Worm (Caenorhabditis elegans) whole organism, young adult: ENCODE results near the gene col-180.

Experiments
- B0019.2 ChIP-seq: fragments of 200-800 bp; sonication (Bioruptor generic); conservative IDR thresholded peaks from 2 replicates; pipeline ENCODE4 v1.3.6; 2022; ENCODE audit warnings: missing genetic modification reagents, missing genetic modification characterization, missing compliant biosample characterization
- C06A6.2 ChIP-seq: fragments of 200-800 bp; sonication (Bioruptor generic); conservative IDR thresholded peaks from 2 replicates; pipeline ENCODE4 v1.3.6; 2022; ENCODE audit warnings: missing genetic modification characterization, missing compliant biosample characterization
- C17E4.6 ChIP-seq: fragments of 200-800 bp; sonication (Bioruptor generic); IDR thresholded peaks from 2 replicates; pipeline ENCODE4 v1.3.6; 2022; ENCODE audit warnings: missing genetic modification reagents, missing genetic modification characterization, missing compliant biosample characterization
- D2030.7 ChIP-seq: fragments of 200-800 bp; sonication (Bioruptor generic); IDR thresholded peaks from 2 replicates; pipeline ENCODE4 v1.3.6; 2022; ENCODE audit warnings: missing genetic modification reagents, missing genetic modification characterization, missing compliant biosample characterization
- F10E7.11 ChIP-seq: sonication (generic microtip); optimal IDR thresholded peaks from 2 replicates; lab custom pipeline; 2017; ENCODE audit warnings: mild to moderate bottlenecking, missing genetic modification characterization, moderate library complexity, missing compliant biosample characterization
- F22D6.2 ChIP-seq: sonication (generic microtip); optimal IDR thresholded peaks from 2 replicates; lab custom pipeline; 2016; ENCODE audit warnings: mild to moderate bottlenecking, missing genetic modification characterization, missing compliant biosample characterization
- F49E8.2 ChIP-seq: sonication (generic microtip); optimal IDR thresholded peaks from 3 replicates; lab custom pipeline; 2017; ENCODE audit warnings: missing genetic modification characterization, mild to moderate bottlenecking, missing compliant biosample characterization, antibody characterized with exemption, moderate library complexity; ENCODE audit not compliant: insufficient read depth
- F52B5.7 ChIP-seq: sonication (generic microtip); optimal IDR thresholded peaks from 2 replicates; lab custom pipeline; 2016; ENCODE audit warnings: mild to moderate bottlenecking, missing genetic modification characterization, missing compliant biosample characterization
- F55B11.4 ChIP-seq: sonication (generic microtip); optimal IDR thresholded peaks from 2 replicates; lab custom pipeline; 2016; ENCODE audit warnings: missing compliant biosample characterization, missing genetic modification characterization, borderline replicate concordance; ENCODE audit not compliant: insufficient read depth
- T07F8.4 ChIP-seq: sonication (generic microtip); optimal IDR thresholded peaks from 2 replicates; lab custom pipeline; 2016; ENCODE audit warnings: mild to moderate bottlenecking, missing genetic modification characterization, moderate library complexity, missing compliant biosample characterization
- Y53G8AR.9 ChIP-seq: fragments of 200-800 bp; sonication (Bioruptor generic); conservative IDR thresholded peaks from 2 replicates; pipeline ENCODE4 v1.3.6; 2022; ENCODE audit warnings: missing genetic modification reagents, missing genetic modification characterization, missing compliant biosample characterization
- Y56A3A.18 ChIP-seq: fragments of 200-800 bp; sonication (Bioruptor generic); IDR thresholded peaks from 2 replicates; pipeline ENCODE4 v1.3.6; 2022; ENCODE audit warnings: missing genetic modification reagents, missing genetic modification characterization, missing compliant biosample characterization
- Y67H2A.10 ChIP-seq: fragments of 200-800 bp; sonication (Bioruptor generic); conservative IDR thresholded peaks from 2 replicates; pipeline ENCODE4 v1.3.6; 2022; ENCODE audit warnings: missing genetic modification reagents, missing genetic modification characterization, missing compliant biosample characterization
- akir-1 ChIP-seq: fragments of 200-800 bp; sonication (Bioruptor generic); optimal IDR thresholded peaks from 2 replicates; lab custom pipeline; 2018; ENCODE audit warnings: mild to moderate bottlenecking, missing genetic modification characterization, moderate library complexity, missing compliant biosample characterization
- ama-1 ChIP-seq, 3 experiments: fragments of 150-350 bp in 1 of 3; sonication (generic microtip) in 2 of 3; optimal IDR thresholded peaks; 2 replicates each; lab custom pipeline; 2014 to 2018; ENCODE audit warnings: missing biosample characterization in 2 of 3, missing genetic modification characterization in 2 of 3, missing genetic modification reagents in 2 of 3
- aptf-2 ChIP-seq: fragments of 200-800 bp; sonication (Bioruptor generic); conservative IDR thresholded peaks from 2 replicates; pipeline ENCODE4 v1.3.6; 2022; ENCODE audit warnings: missing genetic modification reagents, missing genetic modification characterization, missing compliant biosample characterization
- attf-3 ChIP-seq: fragments of 200-800 bp; sonication (Bioruptor generic); conservative IDR thresholded peaks from 2 replicates; pipeline ENCODE4 v1.3.6; 2022; ENCODE audit warnings: missing genetic modification reagents, missing genetic modification characterization, missing compliant biosample characterization
- attf-6 ChIP-seq: fragments of 200-800 bp; sonication (Bioruptor generic); IDR thresholded peaks from 2 replicates; pipeline ENCODE4 v1.3.6; 2022; ENCODE audit warnings: missing genetic modification reagents, missing genetic modification characterization, missing compliant biosample characterization
- bed-1 ChIP-seq: fragments of 200-800 bp; sonication (Bioruptor generic); IDR thresholded peaks from 2 replicates; pipeline ENCODE4 v1.3.6; 2022; ENCODE audit warnings: missing genetic modification reagents, missing genetic modification characterization, missing compliant biosample characterization
- cebp-1 ChIP-seq, 2 experiments: fragments of 200-800 bp in 1 of 2; sonication (Bioruptor generic) in 1 of 2; sonication (generic microtip) in 1 of 2; IDR thresholded peaks in 1 of 2; optimal IDR thresholded peaks in 1 of 2; 2 replicates each; pipeline versions ENCODE4 v1.3.6 to Lab custom; 2017 to 2022; ENCODE audit warnings: missing compliant biosample characterization in 2 of 2, missing genetic modification characterization in 2 of 2, mild to moderate bottlenecking in 1 of 2, missing genetic modification reagents in 1 of 2, moderate library complexity in 1 of 2
- cebp-2 ChIP-seq: fragments of 200-800 bp; sonication (Bioruptor generic); IDR thresholded peaks from 2 replicates; pipeline ENCODE4 v1.3.6; 2022; ENCODE audit warnings: missing genetic modification characterization, missing compliant biosample characterization
- ceh-27 ChIP-seq: fragments of 200-800 bp; sonication (Bioruptor generic); optimal IDR thresholded peaks from 2 replicates; lab custom pipeline; 2018; ENCODE audit warnings: mild to moderate bottlenecking, missing genetic modification characterization, moderate library complexity, missing compliant biosample characterization
- ceh-58 ChIP-seq: fragments of 200-800 bp; sonication (Bioruptor generic); IDR thresholded peaks from 2 replicates; pipeline ENCODE4 v1.3.6; 2022; ENCODE audit warnings: missing genetic modification characterization, missing compliant biosample characterization
- chd-7 ChIP-seq: sonication (generic microtip); optimal IDR thresholded peaks from 2 replicates; lab custom pipeline; 2016; ENCODE audit warnings: mild to moderate bottlenecking, missing genetic modification characterization, moderate library complexity, missing compliant biosample characterization
- egrh-3 ChIP-seq: fragments of 200-800 bp; sonication (Bioruptor generic); IDR thresholded peaks from 2 replicates; pipeline ENCODE4 v1.3.6; 2022; ENCODE audit warnings: missing genetic modification reagents, missing genetic modification characterization, missing compliant biosample characterization
- ets-4 ChIP-seq: fragments of 200-800 bp; sonication (Bioruptor generic); optimal IDR thresholded peaks from 2 replicates; lab custom pipeline; 2018; ENCODE audit warnings: mild to moderate bottlenecking, missing genetic modification characterization, missing compliant biosample characterization
- him-1 ChIP-seq: sonication (generic microtip); optimal IDR thresholded peaks from 2 replicates; lab custom pipeline; 2016; ENCODE audit warnings: missing genotype, missing genetic modification reagents, missing genetic modification characterization, missing compliant biosample characterization
- hlh-26 ChIP-seq: fragments of 200-800 bp; sonication (Bioruptor generic); conservative IDR thresholded peaks from 2 replicates; pipeline ENCODE4 v1.3.6; 2022; ENCODE audit warnings: missing genetic modification reagents, missing genetic modification characterization, missing compliant biosample characterization
- hrde-1 ChIP-seq: sonication (generic microtip); optimal IDR thresholded peaks from 2 replicates; lab custom pipeline; 2016; ENCODE audit warnings: missing genetic modification characterization, mild to moderate bottlenecking, missing compliant biosample characterization, moderate library complexity, missing genotype, missing genetic modification reagents, borderline replicate concordance
- hsf-1 ChIP-seq: fragments of 200-800 bp; sonication (Bioruptor generic); IDR thresholded peaks from 2 replicates; pipeline ENCODE4 v1.3.6; 2022; ENCODE audit warnings: missing genetic modification reagents, missing genetic modification characterization, missing compliant biosample characterization
- lin-54 ChIP-seq: fragments of 200-800 bp; sonication (Bioruptor generic); optimal IDR thresholded peaks from 2 replicates; lab custom pipeline; 2018; ENCODE audit warnings: mild to moderate bottlenecking, missing genetic modification characterization, missing compliant biosample characterization
- madf-3 ChIP-seq: fragments of 200-800 bp; sonication (Bioruptor generic); IDR thresholded peaks from 2 replicates; pipeline ENCODE4 v1.3.6; 2022; ENCODE audit warnings: missing genetic modification reagents, missing genetic modification characterization, missing compliant biosample characterization
- madf-8 ChIP-seq: fragments of 200-800 bp; sonication (Bioruptor generic); conservative IDR thresholded peaks from 2 replicates; pipeline ENCODE4 v1.3.6; 2022; ENCODE audit warnings: missing genetic modification reagents, missing genetic modification characterization, missing compliant biosample characterization
- mcd-1 ChIP-seq: fragments of 200-800 bp; sonication (Bioruptor generic); IDR thresholded peaks from 2 replicates; pipeline ENCODE4 v1.3.6; 2022; ENCODE audit warnings: missing genetic modification reagents, missing genetic modification characterization, missing compliant biosample characterization
- mel-28 ChIP-seq: sonication (generic microtip); optimal IDR thresholded peaks from 2 replicates; lab custom pipeline; 2016; ENCODE audit warnings: borderline replicate concordance, mild to moderate bottlenecking, missing genetic modification characterization, missing compliant biosample characterization
- mxl-1 ChIP-seq: sonication (generic microtip); optimal IDR thresholded peaks from 2 replicates; lab custom pipeline; 2016; ENCODE audit warnings: missing genetic modification characterization, missing compliant biosample characterization
- nhr-90 ChIP-seq: sonication (generic microtip); optimal IDR thresholded peaks from 2 replicates; lab custom pipeline; 2016; ENCODE audit warnings: missing genotype, mild to moderate bottlenecking, missing genetic modification characterization, missing compliant biosample characterization
- pbrm-1 ChIP-seq: fragments of 200-800 bp; sonication (Bioruptor generic); IDR thresholded peaks from 2 replicates; pipeline ENCODE4 v1.3.6; 2022; ENCODE audit warnings: missing genetic modification reagents, missing genetic modification characterization, missing compliant biosample characterization
- rec-8 ChIP-seq, 2 experiments: sonication (generic microtip); optimal IDR thresholded peaks; 2 replicates each; lab custom pipeline; 2016; ENCODE audit warnings: mild to moderate bottlenecking in 2 of 2, missing genetic modification characterization in 2 of 2, missing genetic modification reagents in 2 of 2, missing genotype in 2 of 2, missing biosample characterization in 1 of 2, missing compliant biosample characterization in 1 of 2, moderate library complexity in 1 of 2
- repo-1 ChIP-seq: sonication (generic microtip); optimal IDR thresholded peaks from 2 replicates; lab custom pipeline; 2017; ENCODE audit warnings: mild to moderate bottlenecking, missing genetic modification characterization, missing compliant biosample characterization
- snpc-1.1 ChIP-seq: sonication (generic microtip); optimal IDR thresholded peaks from 2 replicates; lab custom pipeline; 2017; ENCODE audit warnings: missing genetic modification characterization, mild to moderate bottlenecking, missing compliant biosample characterization, antibody characterized with exemption, moderate library complexity, missing genotype, missing genetic modification reagents; ENCODE audit not compliant: insufficient read depth
- tlf-1 ChIP-seq: fragments of 200-800 bp; sonication (Bioruptor generic); optimal IDR thresholded peaks from 2 replicates; lab custom pipeline; 2018; ENCODE audit warnings: mild to moderate bottlenecking, missing genetic modification characterization, missing compliant biosample characterization
- zfh-2 ChIP-seq: fragments of 200-800 bp; sonication (Bioruptor generic); conservative IDR thresholded peaks from 2 replicates; pipeline ENCODE4 v1.3.6; 2022; ENCODE audit warnings: missing genetic modification reagents, missing genetic modification characterization, missing compliant biosample characterization
- ztf-18 ChIP-seq: sonication (generic microtip); optimal IDR thresholded peaks from 2 replicates; lab custom pipeline; 2016; ENCODE audit warnings: missing genotype, mild to moderate bottlenecking, missing genetic modification characterization, missing compliant biosample characterization
- ztf-25 ChIP-seq: fragments of 200-800 bp; sonication (Bioruptor generic); IDR thresholded peaks from 2 replicates; pipeline ENCODE4 v1.3.6; 2022; ENCODE audit warnings: missing genetic modification reagents, missing genetic modification characterization, missing compliant biosample characterization
- ztf-3 ChIP-seq: fragments of 200-800 bp; sonication (Bioruptor generic); optimal IDR thresholded peaks from 2 replicates; lab custom pipeline; 2018; ENCODE audit warnings: mild to moderate bottlenecking, missing genetic modification characterization, missing compliant biosample characterization

The col-180 gene

ce11 chrX:11757666-11758065, 45.6 kb upstream of the col-180 start (continued):
- TF ChIP-seq F49E8.2 (peak; percentile 10), tlf-1 (peak; percentile 60), D2030.7 (GFP tag; lab: Robert Waterston, UW) (peak; percentile 76), Y56A3A.18 (GFP tag; lab: Robert Waterston, UW) (peak; percentile 92), C06A6.2 (GFP tag; lab: Robert Waterston, UW) (peak; percentile 64; the same call in 1 of the 2 replicates), F52B5.7 (tag; lab: Kevin White, UChicago) (peak; percentile 56), bed-1 (GFP tag; lab: Robert Waterston, UW) (0 out of 2 replicates have a peak, but pooled peaks have one; percentile 48), ceh-27 (GFP tag; lab: Kevin White, UChicago) (peak; percentile 85), ceh-58 (GFP tag; lab: Robert Waterston, UW) (no peak), Y53G8AR.9 (GFP tag; lab: Robert Waterston, UW) (no peak; the same call in 1 of the 2 replicates), Y67H2A.10 (GFP tag; lab: Robert Waterston, UW) (no peak), lin-54 (peak; percentile 59), F22D6.2 (tag; lab: Kevin White, UChicago) (peak; percentile 40), mcd-1 (peak; percentile 68), madf-8 (no peak), pbrm-1 (GFP tag; lab: Robert Waterston, UW) (peak; percentile 96), repo-1 (tag; lab: Kevin White, UChicago) (peak; percentile 56), hrde-1 (peak; percentile 57), T07F8.4 (tag; lab: Kevin White, UChicago) (peak; percentile 90), C17E4.6 (GFP tag; lab: Robert Waterston, UW) (peak; percentile 75; the same call in 1 of the 2 replicates), snpc-1.1 (tag; lab: Kevin White, UChicago) (peak; percentile 36), rec-8 (tag; optimal IDR thresholded peaks at IDR 0.05; lab: Kevin White, UChicago) (peak; percentile 85 to 92), mel-28 (tag; lab: Kevin White, UChicago) (no peak), F10E7.11 (tag; lab: Kevin White, UChicago) (peak; percentile 44), ztf-25 (GFP tag; lab: Robert Waterston, UW) (peak; percentile 92), ama-1 (optimal IDR thresholded peaks at IDR 0.05; lab: Kevin White, UChicago) (no peak), ama-1 (GFP tag; optimal IDR thresholded peaks at IDR 0.05; lab: Kevin White, UChicago) (peak in 1 of 2 experiments; percentile 81), attf-6 (no peak), zfh-2 (no peak), F55B11.4 (tag; lab: Kevin White, UChicago) (no peak), cebp-2 (0 out of 2 replicates have a peak, but pooled peaks have one; percentile 87), hlh-26 (GFP tag; lab: Robert Waterston, UW) (no peak), chd-7 (tag; lab: Kevin White, UChicago) (peak; percentile 81), ztf-18 (tag; lab: Kevin White, UChicago) (peak; percentile 76), mxl-1 (tag; lab: Kevin White, UChicago) (peak; percentile 93), akir-1 (GFP tag; lab: Kevin White, UChicago) (no peak), B0019.2 (GFP tag; lab: Robert Waterston, UW) (peak; percentile 55; the same call in 1 of the 2 replicates), nhr-90 (peak; percentile 90), cebp-1 (GFP tag; IDR thresholded peaks at IDR 0.05; lab: Robert Waterston, UW) (peak; percentile 53; the same call in 1 of the 2 replicates), cebp-1 (tag; optimal IDR thresholded peaks at IDR 0.05; lab: Kevin White, UChicago) (no peak), ztf-3 (peak; percentile 31), madf-3 (GFP tag; lab: Robert Waterston, UW) (no peak), ets-4 (GFP tag; lab: Kevin White, UChicago) (no peak), aptf-2 (GFP tag; lab: Robert Waterston, UW) (peak; percentile 67), him-1 (peak; percentile 96), egrh-3 (no peak), hsf-1 (GFP tag; lab: Robert Waterston, UW) (0 out of 2 replicates have a peak, but pooled peaks have one; percentile 54), attf-3 (no peak; the same call in 1 of the 2 replicates)
- TF ChIP-seq, all 124 proteins: peak for 84
